Fruit fly (Drosophila melanogaster) whole organism, adult: ENCODE measurements around the gene CG32651.

Experiments
- CG12768 ChIP-seq: fragments of 200-800 bp; sonication (Bioruptor generic); optimal IDR thresholded peaks from 2 replicates; lab custom pipeline; 2017; ENCODE audit warnings: missing biosample characterization, missing genetic modification characterization, mild to moderate bottlenecking, moderate library complexity, missing genetic modification reagents
- CG1620 ChIP-seq: fragments of 200-800 bp; sonication (Bioruptor generic); optimal IDR thresholded peaks from 2 replicates; lab custom pipeline; 2016; ENCODE audit warnings: missing biosample characterization, missing genetic modification characterization
- CG33017 ChIP-seq: fragments of 200-800 bp; sonication (Bioruptor generic); optimal IDR thresholded peaks from 2 replicates; lab custom pipeline; 2018; ENCODE audit warnings: missing biosample characterization, mild to moderate bottlenecking, missing genetic modification characterization, moderate library complexity
- Crg-1 ChIP-seq: fragments of 200-800 bp; sonication (Bioruptor generic); optimal IDR thresholded peaks from 2 replicates; lab custom pipeline; 2016; ENCODE audit warnings: missing biosample characterization, missing genetic modification characterization
- Mnt ChIP-seq: fragments of 200-800 bp; sonication (Bioruptor generic); optimal IDR thresholded peaks from 2 replicates; lab custom pipeline; 2016; ENCODE audit warnings: missing biosample characterization, mild to moderate bottlenecking, missing genetic modification characterization
- kay ChIP-seq: fragments of 200-800 bp; sonication (Bioruptor generic); peaks from one replicate; lab custom pipeline; 2016; ENCODE audit warnings: missing biosample characterization, missing genetic modification characterization, borderline replicate concordance
- toe ChIP-seq: fragments of 200-800 bp; sonication (Bioruptor generic); optimal IDR thresholded peaks from 2 replicates; lab custom pipeline; 2016; ENCODE audit warnings: missing biosample characterization, missing genetic modification characterization

dm6 chrX:12431466-12431865, 23.2 kb upstream of the CG32651 start:
- TF ChIP-seq Crg-1 (GFP tag; lab: Kevin White, UChicago) (no peak), CG12768 (GFP tag; lab: Kevin White, UChicago) (no peak), kay (no peak), CG1620 (GFP tag; lab: Kevin White, UChicago) (no peak), toe (GFP tag; lab: Kevin White, UChicago) (no peak), CG33017 (no peak), Mnt (GFP tag; lab: Kevin White, UChicago) (no peak)
